Worm (Caenorhabditis elegans): ENCODE data around the gene pho-12.

ce11 chrII:5101701-5102100, 41.1 kb upstream of the pho-12 start, which contains the start of the genes idpb-3 and idpb-1:
- TF ChIP-seq tbx-37 (GFP tag; conservative IDR thresholded peaks at IDR 0.05) (no peak), hnd-1 (tag; optimal IDR thresholded peaks at IDR 0.05) (no peak), ama-1 (optimal IDR thresholded peaks at IDR 0.05) (no peak), flt-1 (GFP tag; IDR thresholded peaks at IDR 0.05) (no peak), B0310.2 (tag; optimal IDR thresholded peaks at IDR 0.05) (no peak)

Measured in whole organism, early embryonic.